Worm (Caenorhabditis elegans): Measurements from ENCODE around the gene nfx-1.

DNA sequence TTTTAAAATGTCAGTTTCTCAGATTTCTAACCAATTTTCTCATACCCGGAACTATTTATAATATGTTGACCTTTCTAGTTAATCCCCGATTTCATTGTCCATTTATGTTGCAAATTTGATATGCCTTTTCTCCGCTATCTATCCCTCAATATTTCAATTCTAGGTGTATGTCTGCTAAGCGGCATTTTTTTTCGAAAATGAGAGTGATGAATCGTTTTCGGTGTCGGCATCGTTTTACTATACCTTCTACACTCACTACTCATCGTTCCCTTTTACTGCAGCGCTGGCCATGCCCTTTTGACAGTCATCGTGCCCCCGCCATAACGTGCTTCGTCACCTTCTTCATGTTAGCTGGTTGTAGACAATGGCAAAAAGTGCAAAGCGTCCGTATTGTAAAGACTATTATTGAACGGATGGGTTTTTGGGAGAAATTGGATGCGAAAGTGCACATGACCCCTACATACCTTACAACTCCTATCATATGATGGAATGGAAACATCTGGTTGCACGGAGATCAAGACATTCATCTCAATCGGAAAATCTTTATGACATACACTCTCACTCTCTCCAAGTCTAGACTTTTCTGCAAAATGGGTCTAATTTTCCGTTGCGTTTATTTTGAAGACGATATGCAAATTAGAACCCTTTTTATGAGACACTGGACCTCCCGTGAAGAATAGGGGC, 15.9 kb upstream of the nfx-1 start:
- TF ChIP-seq egrh-3 (GFP tag; IDR thresholded peaks at IDR 0.05), result no peak
- no peak for TF ChIP-seq F33H1.4 (GFP tag; IDR thresholded peaks at IDR 0.05)
- no peak for TF ChIP-seq Y56A3A.18 (GFP tag; IDR thresholded peaks at IDR 0.05)
- no peak for TF ChIP-seq zim-3 (tag; optimal IDR thresholded peaks at IDR 0.05)
- TF ChIP-seq rcor-1 (GFP tag; IDR thresholded peaks at IDR 0.05), result no peak

Data from whole organism, young adult.